Worm (Caenorhabditis elegans): ENCODE measurements around the gene lhpp-1.

ce11 chrV:12091759-12092158 lies 19.8 kb downstream of the lhpp-1 start, which contains the start of gene nhr-206:
- TF ChIP-seq him-1 (tag; optimal IDR thresholded peaks at IDR 0.05) = no peak
- TF ChIP-seq W03F9.2 (tag; optimal IDR thresholded peaks at IDR 0.05) = no peak
